Worm (Caenorhabditis elegans) whole organism, L2 larva: ENCODE measurements around the gene lgc-38.

ENCODE experiments used
- R02D3.7 ChIP-seq: fragments of 150-350 bp; optimal IDR thresholded peaks from 2 replicates; lab custom pipeline; 2014; ENCODE audit warnings: missing biosample characterization, missing genetic modification characterization
- Y55F3AM.14 ChIP-seq: fragments of 200-800 bp; sonication (Bioruptor generic); optimal IDR thresholded peaks from 2 replicates; lab custom pipeline; 2018; ENCODE audit warnings: mild to moderate bottlenecking, missing genetic modification characterization, missing compliant biosample characterization
- ZK546.5 ChIP-seq: sonication (generic microtip); optimal IDR thresholded peaks from 2 replicates; lab custom pipeline; 2017; ENCODE audit warnings: missing biosample characterization, missing genetic modification characterization
- alr-1 ChIP-seq: fragments of 150-350 bp; optimal IDR thresholded peaks from 2 replicates; lab custom pipeline; 2014; ENCODE audit warnings: missing biosample characterization, missing genetic modification characterization
- aly-2 ChIP-seq: fragments of 150-350 bp; optimal IDR thresholded peaks from 2 replicates; lab custom pipeline; 2014; ENCODE audit warnings: missing biosample characterization, missing genetic modification characterization
- ama-1 ChIP-seq: fragments of 150-350 bp; optimal IDR thresholded peaks from 2 replicates; lab custom pipeline; 2018; ENCODE audit warnings: inconsistent platforms
- blmp-1 ChIP-seq: sonication (generic microtip); optimal IDR thresholded peaks from 2 replicates; lab custom pipeline; 2017; ENCODE audit warnings: missing genetic modification characterization, mild to moderate bottlenecking, missing compliant biosample characterization, antibody characterized with exemption, moderate library complexity; ENCODE audit not compliant: insufficient read depth
- ceh-16 ChIP-seq: fragments of 150-350 bp; optimal IDR thresholded peaks from 2 replicates; lab custom pipeline; 2014; ENCODE audit warnings: missing biosample characterization, missing genetic modification characterization
- ceh-82 ChIP-seq: fragments of 150-350 bp; optimal IDR thresholded peaks from 2 replicates; lab custom pipeline; 2014; ENCODE audit warnings: missing biosample characterization, missing genetic modification characterization
- crh-2 ChIP-seq: sonication (generic microtip); optimal IDR thresholded peaks from 2 replicates; lab custom pipeline; 2017; ENCODE audit warnings: missing biosample characterization, missing genetic modification characterization
- dmd-4 ChIP-seq: sonication (generic microtip); optimal IDR thresholded peaks from 2 replicates; lab custom pipeline; 2017; ENCODE audit warnings: missing biosample characterization, missing genetic modification characterization
- egl-27 ChIP-seq: sonication (generic microtip); optimal IDR thresholded peaks from 3 replicates; lab custom pipeline; 2017; ENCODE audit warnings: missing biosample characterization, missing genetic modification reagents, missing genetic modification characterization
- elt-1 ChIP-seq: fragments of 150-350 bp; optimal IDR thresholded peaks from 2 replicates; lab custom pipeline; 2014; ENCODE audit warnings: missing biosample characterization, missing genetic modification characterization
- fos-1 ChIP-seq: fragments of 150-350 bp; optimal IDR thresholded peaks from 2 replicates; lab custom pipeline; 2014; ENCODE audit warnings: missing biosample characterization, missing genetic modification characterization
- gmeb-1 ChIP-seq: fragments of 150-350 bp; optimal IDR thresholded peaks from 2 replicates; lab custom pipeline; 2014; ENCODE audit warnings: missing biosample characterization, missing genetic modification characterization
- lin-11 ChIP-seq: fragments of 150-350 bp; sonication (generic microtip); optimal IDR thresholded peaks from 2 replicates; lab custom pipeline; 2014; ENCODE audit warnings: missing biosample characterization, missing genetic modification characterization, inconsistent platforms, mixed read lengths
- lin-13 ChIP-seq: fragments of 150-350 bp; optimal IDR thresholded peaks from 2 replicates; lab custom pipeline; 2014; ENCODE audit warnings: missing biosample characterization, missing genetic modification reagents, missing genetic modification characterization
- lsy-2 ChIP-seq, 2 experiments: fragments of 150-350 bp in 1 of 2; sonication (generic microtip) in 1 of 2; optimal IDR thresholded peaks; 2 replicates each; lab custom pipeline; 2014 to 2017; ENCODE audit warnings: missing biosample characterization in 2 of 2, missing genetic modification characterization in 2 of 2
- mab-5 ChIP-seq: fragments of 150-350 bp; optimal IDR thresholded peaks from 2 replicates; lab custom pipeline; 2014; ENCODE audit warnings: missing biosample characterization, missing genetic modification characterization
- mbf-1 ChIP-seq: sonication (generic microtip); optimal IDR thresholded peaks from 2 replicates; lab custom pipeline; 2017; ENCODE audit warnings: missing biosample characterization, missing genetic modification characterization
- mdl-1 ChIP-seq, 2 experiments: fragments of 150-350 bp in 1 of 2; sonication (generic microtip) in 1 of 2; optimal IDR thresholded peaks; 2 replicates each; lab custom pipeline; 2017; ENCODE audit warnings: missing biosample characterization in 2 of 2, missing genetic modification characterization in 2 of 2
- nhr-10 ChIP-seq: sonication (generic microtip); optimal IDR thresholded peaks from 2 replicates; lab custom pipeline; 2017; ENCODE audit warnings: missing biosample characterization, missing genetic modification characterization
- nhr-11 ChIP-seq: fragments of 150-350 bp; optimal IDR thresholded peaks from 2 replicates; lab custom pipeline; 2014; ENCODE audit warnings: missing biosample characterization, missing genetic modification characterization
- nhr-12 ChIP-seq: fragments of 150-350 bp; optimal IDR thresholded peaks from 2 replicates; lab custom pipeline; 2014; ENCODE audit warnings: missing biosample characterization, missing genetic modification characterization
- nhr-129 ChIP-seq: fragments of 150-350 bp; optimal IDR thresholded peaks from 2 replicates; lab custom pipeline; 2014; ENCODE audit warnings: missing biosample characterization, missing genetic modification characterization
- nhr-21 ChIP-seq: fragments of 150-350 bp; optimal IDR thresholded peaks from 2 replicates; lab custom pipeline; 2014; ENCODE audit warnings: missing biosample characterization, missing genetic modification characterization
- nhr-23 ChIP-seq: fragments of 150-350 bp; optimal IDR thresholded peaks from 2 replicates; lab custom pipeline; 2014; ENCODE audit warnings: missing biosample characterization, missing genetic modification reagents, missing genetic modification characterization
- nhr-237 ChIP-seq: fragments of 150-350 bp; optimal IDR thresholded peaks from 2 replicates; lab custom pipeline; 2014; ENCODE audit warnings: missing biosample characterization, missing genetic modification characterization
- nhr-25 ChIP-seq: fragments of 150-350 bp; sonication (generic microtip); optimal IDR thresholded peaks from 3 replicates; lab custom pipeline; 2014; ENCODE audit warnings: missing biosample characterization, missing genetic modification characterization
- nhr-6 ChIP-seq: fragments of 150-350 bp; optimal IDR thresholded peaks from 2 replicates; lab custom pipeline; 2014; ENCODE audit warnings: missing biosample characterization, missing genetic modification characterization
- nhr-77 ChIP-seq: fragments of 150-350 bp; optimal IDR thresholded peaks from 2 replicates; lab custom pipeline; 2014; ENCODE audit warnings: missing biosample characterization, missing genetic modification characterization
- peb-1 ChIP-seq: fragments of 150-350 bp; optimal IDR thresholded peaks from 2 replicates; lab custom pipeline; 2014; ENCODE audit warnings: missing biosample characterization, missing genetic modification characterization
- sem-4 ChIP-seq: fragments of 150-350 bp; optimal IDR thresholded peaks from 2 replicates; lab custom pipeline; 2014; ENCODE audit warnings: missing biosample characterization, missing genetic modification reagents, missing genetic modification characterization
- skn-1 ChIP-seq: sonication (generic microtip); optimal IDR thresholded peaks from 2 replicates; lab custom pipeline; 2017; ENCODE audit warnings: missing biosample characterization, missing genetic modification characterization
- sma-3 ChIP-seq: sonication (generic microtip); optimal IDR thresholded peaks from 2 replicates; lab custom pipeline; 2016; ENCODE audit warnings: missing genetic modification reagents, missing genetic modification characterization, missing compliant biosample characterization
- sma-9 ChIP-seq, 2 experiments: fragments of 150-350 bp in 1 of 2; sonication (generic microtip) in 1 of 2; optimal IDR thresholded peaks; 2 replicates each; lab custom pipeline; 2014 to 2016; ENCODE audit warnings: missing genetic modification characterization in 2 of 2, mild to moderate bottlenecking in 1 of 2, missing biosample characterization in 1 of 2, missing compliant biosample characterization in 1 of 2, missing genetic modification reagents in 1 of 2, moderate library complexity in 1 of 2
- snpc-4 ChIP-seq: fragments of 150-350 bp; optimal IDR thresholded peaks from 2 replicates; lab custom pipeline; 2014; ENCODE audit warnings: missing biosample characterization, missing genetic modification characterization
- unc-39 ChIP-seq: fragments of 150-350 bp; optimal IDR thresholded peaks from 2 replicates; lab custom pipeline; 2014; ENCODE audit warnings: missing biosample characterization, missing genetic modification characterization
- unc-55 ChIP-seq: fragments of 150-350 bp; sonication (generic microtip); optimal IDR thresholded peaks from 3 replicates; lab custom pipeline; 2014; ENCODE audit warnings: missing biosample characterization, missing genetic modification reagents, missing genetic modification characterization
- unc-62 ChIP-seq: fragments of 150-350 bp; optimal IDR thresholded peaks from 2 replicates; lab custom pipeline; 2014; ENCODE audit warnings: missing biosample characterization, missing genetic modification reagents, missing genetic modification characterization
- zag-1 ChIP-seq: fragments of 150-350 bp; optimal IDR thresholded peaks from 2 replicates; lab custom pipeline; 2014; ENCODE audit warnings: missing biosample characterization, missing genetic modification characterization
- ztf-1 ChIP-seq: fragments of 200-800 bp; sonication (Bioruptor generic); conservative IDR thresholded peaks from 2 replicates; pipeline ENCODE4 v1.3.6; 2022; ENCODE audit warnings: missing genetic modification characterization, missing compliant biosample characterization
- ztf-11 ChIP-seq: sonication (generic microtip); optimal IDR thresholded peaks from 2 replicates; lab custom pipeline; 2017; ENCODE audit warnings: missing biosample characterization, missing genetic modification characterization
- ztf-4 ChIP-seq: fragments of 150-350 bp; optimal IDR thresholded peaks from 2 replicates; lab custom pipeline; 2014; ENCODE audit warnings: missing biosample characterization, missing genetic modification characterization

Gene lgc-38

ce11 chrIII:6969781-6970342, 39.1 kb upstream of the lgc-38 start:
- TF ChIP-seq sem-4 (tag; lab: Kevin White, UChicago): no peak
- TF ChIP-seq nhr-21 (tag; lab: Kevin White, UChicago): peak; percentile 6
- no peak for TF ChIP-seq zag-1 (tag; lab: Kevin White, UChicago)
- peak in 1 of 2 experiments; percentile 2 for TF ChIP-seq lsy-2 (tag; optimal IDR thresholded peaks at IDR 0.05; lab: Kevin White, UChicago)
- TF ChIP-seq lin-13 (GFP tag; lab: Kevin White, UChicago): no peak
- no peak for TF ChIP-seq aly-2
- TF ChIP-seq unc-62: no peak
- TF ChIP-seq skn-1 (tag; lab: Kevin White, UChicago): no peak
- TF ChIP-seq alr-1 (tag; lab: Kevin White, UChicago): no peak
- peak; percentile 20 for TF ChIP-seq Y55F3AM.14 (GFP tag; lab: Kevin White, UChicago)
- TF ChIP-seq mab-5 (tag; lab: Kevin White, UChicago): no peak
- TF ChIP-seq ZK546.5 (tag; lab: Kevin White, UChicago): no peak

- TF ChIP-seq unc-62 (no peak), mab-5 (tag; lab: Kevin White, UChicago) (no peak), ztf-11 (tag; lab: Kevin White, UChicago) (no peak), nhr-23 (tag; lab: Kevin White, UChicago) (no peak), nhr-237 (tag; lab: Kevin White, UChicago) (no peak), nhr-11 (tag; lab: Kevin White, UChicago) (no peak), ZK546.5 (tag; lab: Kevin White, UChicago) (no peak), ztf-4 (no peak), gmeb-1 (tag; lab: Kevin White, UChicago) (no peak), lin-13 (GFP tag; lab: Kevin White, UChicago) (no peak), zag-1 (tag; lab: Kevin White, UChicago) (no peak), unc-55 (no peak), snpc-4 (tag; lab: Kevin White, UChicago) (no peak), lin-11 (tag; lab: Kevin White, UChicago) (no peak), mdl-1 (tag; optimal IDR thresholded peaks at IDR 0.05; lab: Kevin White, UChicago) (no peak), unc-39 (no peak)
Measured at ce11 chrIII:6970744-6971143, 38.2 kb upstream of the lgc-38 start.

DNA sequence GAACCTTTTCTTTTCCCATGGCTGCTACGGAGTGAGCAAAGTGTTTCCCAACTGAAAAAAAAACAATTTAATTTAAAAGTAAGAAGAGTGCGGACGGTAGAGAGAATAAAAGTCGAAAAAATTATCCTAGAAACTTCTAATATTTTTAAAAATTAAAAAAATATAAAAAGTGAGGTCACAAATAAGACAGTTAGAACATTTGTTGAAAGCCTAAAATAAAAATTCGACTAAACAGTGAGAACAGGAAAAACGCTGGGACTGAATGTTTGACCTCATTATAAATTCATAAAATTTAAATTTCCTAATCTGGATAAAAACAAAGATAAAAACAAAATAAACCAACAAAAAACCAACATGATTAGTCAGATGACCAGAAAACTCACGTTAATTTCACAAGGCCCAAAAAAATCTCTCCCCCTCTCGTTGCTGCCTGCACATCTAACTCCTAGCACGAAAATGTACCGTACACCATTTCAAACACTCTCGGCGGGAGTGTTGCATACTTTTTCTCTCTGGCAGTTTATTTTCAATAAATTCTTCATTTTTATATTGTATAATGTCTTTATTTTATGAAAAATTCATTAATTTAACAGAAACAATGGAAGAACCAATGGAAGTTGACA, 37.2 kb upstream of the lgc-38 start, which contains the start of the genes eef-1A.1 and rfc-4:
Gene eef-1A.1, minus strand, starts transcription at position 51 of the 623 bp plus-strand sequence.
Gene rfc-4, plus strand, starts transcription at position 592 of the 623 bp plus-strand sequence.
- peak; percentile 99 for TF ChIP-seq unc-55
- TF ChIP-seq fos-1 (tag; lab: Kevin White, UChicago): peak; percentile 98
- TF ChIP-seq lsy-2 (tag; optimal IDR thresholded peaks at IDR 0.05; lab: Kevin White, UChicago): peak; percentile 98 to 100
- peak; percentile 98 for TF ChIP-seq nhr-25
- TF ChIP-seq ceh-16 (tag; lab: Kevin White, UChicago): peak; percentile 87
- peak; percentile 18 for TF ChIP-seq nhr-10
- peak; percentile 92 for TF ChIP-seq mab-5 (tag; lab: Kevin White, UChicago)
- TF ChIP-seq ztf-1 (GFP tag; lab: Robert Waterston, UW): no peak
- peak in 1 of 2 experiments; percentile 78 for TF ChIP-seq mdl-1 (tag; optimal IDR thresholded peaks at IDR 0.05; lab: Kevin White, UChicago)
- TF ChIP-seq R02D3.7 (tag; lab: Kevin White, UChicago): peak; percentile 79
- peak; percentile 97 for TF ChIP-seq nhr-6 (tag; lab: Kevin White, UChicago)
- TF ChIP-seq ztf-4: peak; percentile 88
- TF ChIP-seq nhr-11 (tag; lab: Kevin White, UChicago): no peak
- TF ChIP-seq lin-11 (tag; lab: Kevin White, UChicago): peak; percentile 98
- no peak for TF ChIP-seq peb-1 (tag; lab: Kevin White, UChicago)
- peak; percentile 91 for TF ChIP-seq skn-1 (tag; lab: Kevin White, UChicago)
- peak; percentile 90 for TF ChIP-seq ama-1 (lab: Kevin White, UChicago)
- TF ChIP-seq sma-9 (GFP tag; optimal IDR thresholded peaks at IDR 0.05; lab: Kevin White, UChicago): peak; percentile 93
- TF ChIP-seq sma-9 (tag; optimal IDR thresholded peaks at IDR 0.05; lab: Kevin White, UChicago): no peak
- TF ChIP-seq egl-27 (tag; lab: Kevin White, UChicago): peak; percentile 55
- TF ChIP-seq mbf-1 (tag; lab: Kevin White, UChicago): no peak
- TF ChIP-seq unc-39: no peak
- TF ChIP-seq unc-62: no peak
- peak; percentile 86 for TF ChIP-seq snpc-4 (tag; lab: Kevin White, UChicago)
- peak; percentile 71 for TF ChIP-seq nhr-77 (tag; lab: Kevin White, UChicago)
- TF ChIP-seq lin-13 (GFP tag; lab: Kevin White, UChicago): peak; percentile 97
- no peak for TF ChIP-seq aly-2
- TF ChIP-seq nhr-12 (tag; lab: Kevin White, UChicago): peak; percentile 68
- TF ChIP-seq crh-2 (tag; lab: Kevin White, UChicago): peak; percentile 98
- TF ChIP-seq nhr-237 (tag; lab: Kevin White, UChicago): peak; percentile 47
- TF ChIP-seq elt-1: no peak
- TF ChIP-seq nhr-23 (tag; lab: Kevin White, UChicago): no peak
- TF ChIP-seq ZK546.5 (tag; lab: Kevin White, UChicago): peak; percentile 98
- TF ChIP-seq zag-1 (tag; lab: Kevin White, UChicago): peak; percentile 83
- no peak for TF ChIP-seq dmd-4 (tag; lab: Kevin White, UChicago)
- peak; percentile 96 for TF ChIP-seq sem-4 (tag; lab: Kevin White, UChicago)
- TF ChIP-seq ceh-82 (tag; lab: Kevin White, UChicago): peak; percentile 81
- TF ChIP-seq gmeb-1 (tag; lab: Kevin White, UChicago): peak; percentile 97
- TF ChIP-seq blmp-1 (tag; lab: Kevin White, UChicago): peak; percentile 86
- TF ChIP-seq ztf-11 (tag; lab: Kevin White, UChicago): no peak
- peak; percentile 98 for TF ChIP-seq sma-3 (GFP tag; lab: Kevin White, UChicago)
- TF ChIP-seq nhr-129 (tag; lab: Kevin White, UChicago): peak; percentile 99
